Fruit fly (Drosophila melanogaster): ENCODE data around the gene CG32713.

DNA sequence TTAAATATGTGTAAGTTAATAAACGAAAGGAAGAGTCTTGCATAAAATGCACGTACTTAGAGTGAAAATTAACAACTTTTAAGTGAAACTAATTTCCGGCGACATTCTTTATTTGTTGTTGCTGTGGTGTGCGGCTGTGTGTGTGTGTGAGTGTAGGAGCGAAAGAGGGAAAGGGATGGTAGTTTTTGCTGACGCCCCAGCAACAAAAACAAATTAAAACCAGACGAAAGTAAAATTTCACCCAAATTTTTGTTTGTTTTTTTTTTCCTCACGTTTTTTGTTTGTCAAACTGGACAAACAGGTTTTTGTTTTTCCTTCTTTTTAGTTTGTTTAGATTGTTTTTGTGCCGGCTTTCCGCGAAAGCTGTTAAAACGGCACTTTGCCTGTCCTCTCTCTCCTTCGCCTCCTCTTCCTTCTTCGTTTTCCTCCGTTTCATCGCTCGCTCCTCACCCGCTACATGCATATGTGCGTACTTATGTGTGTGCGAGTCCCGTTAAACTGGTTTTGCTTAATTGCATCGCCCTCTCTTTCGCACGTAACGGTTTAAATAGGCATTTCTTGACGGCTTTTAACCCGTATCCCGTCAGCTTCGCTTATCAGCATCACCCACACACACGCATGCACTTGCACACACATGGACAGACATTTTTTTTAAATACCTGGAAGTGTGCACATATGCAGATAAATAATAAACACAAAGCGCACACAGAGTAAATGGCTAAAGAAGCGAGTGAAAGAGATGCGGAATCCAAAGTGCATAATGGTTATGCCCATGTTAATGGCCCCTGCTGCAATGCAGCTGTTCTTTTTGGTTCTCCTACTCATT is 19.9 kb downstream of the CG32713 start, which contains the start of gene Miga:
- TF ChIP-seq CG8478 (optimal IDR thresholded peaks at IDR 0.05) (no peak), CTCF (optimal IDR thresholded peaks at IDR 0.05) (no peak)

Measured in S2 (cell line).